Fruit fly (Drosophila melanogaster): Measurements from ENCODE around the gene Hsp23.
A peak's percentile ranks its signal among the peaks of the same experiment; 100 is the strongest.

Hsp23 gene

dm6 chr3L:9401354-9402156, 19.9 kb downstream of the Hsp23 start (continued):
- TF ChIP-seq CG10543 (GFP tag; optimal IDR thresholded peaks at IDR 0.05) (no peak), CG8478 (optimal IDR thresholded peaks at IDR 0.05) (no peak), Jarid2 (GFP tag; optimal IDR thresholded peaks at IDR 0.05) (no peak), CG18599 (GFP tag; optimal IDR thresholded peaks at IDR 0.05) (no peak), CG4328 (GFP tag; optimal IDR thresholded peaks at IDR 0.05) (no peak), sima (GFP tag; optimal IDR thresholded peaks at IDR 0.05) (no peak), HHEX (GFP tag; optimal IDR thresholded peaks at IDR 0.05) (no peak), Atf6 (GFP tag; IDR thresholded peaks at IDR 0.05) (0 out of 2 replicates have a peak, but pooled peaks have one; percentile 13), CG31224 (GFP tag; IDR thresholded peaks at IDR 0.05) (no peak), CG6689 (GFP tag; IDR thresholded peaks at IDR 0.05) (no peak), CG13775 (GFP tag; optimal IDR thresholded peaks at IDR 0.05) (no peak), cg (GFP tag; optimal IDR thresholded peaks at IDR 0.05) (peak; percentile 90), Side (GFP tag; optimal IDR thresholded peaks at IDR 0.05) (no peak), run (tag; optimal IDR thresholded peaks at IDR 0.05) (no peak), phol (tag; optimal IDR thresholded peaks at IDR 0.05) (no peak), CG11456 (GFP tag; IDR thresholded peaks at IDR 0.05) (no peak), CG11093 (GFP tag; IDR thresholded peaks at IDR 0.05) (no peak), Opbp (GFP tag; IDR thresholded peaks at IDR 0.05; ENCODE audit: partially characterized antibody) (no peak), Med (GFP tag) (peak; percentile 48), kah (GFP tag; optimal IDR thresholded peaks at IDR 0.05) (no peak), CG3838 (GFP tag; optimal IDR thresholded peaks at IDR 0.05) (no peak), nau (GFP tag; optimal IDR thresholded peaks at IDR 0.05) (no peak), az2 (GFP tag; optimal IDR thresholded peaks at IDR 0.05) (no peak), CG34224 (GFP tag; IDR thresholded peaks at IDR 0.05; ENCODE audit: partially characterized antibody) (peak; percentile 7; the same call in 1 of the 3 replicates), en (GFP tag; optimal IDR thresholded peaks at IDR 0.05) (no peak), Awh (GFP tag; IDR thresholded peaks at IDR 0.05) (no peak), D (optimal IDR thresholded peaks at IDR 0.05) (peak; percentile 6), D (GFP tag; optimal IDR thresholded peaks at IDR 0.05) (no peak), CG7786 (GFP tag; optimal IDR thresholded peaks at IDR 0.05) (no peak), C15 (GFP tag; IDR thresholded peaks at IDR 0.05) (no peak), pfk (GFP tag; optimal IDR thresholded peaks at IDR 0.05) (no peak), sr (GFP tag; IDR thresholded peaks at IDR 0.05) (peak; percentile 57; the same call in 1 of the 3 replicates), trem (tag; optimal IDR thresholded peaks at IDR 0.05) (no peak), CG7271 (tag; optimal IDR thresholded peaks at IDR 0.05) (no peak), CG2129 (GFP tag; IDR thresholded peaks at IDR 0.05; ENCODE audit: partially characterized antibody) (no peak), Poxn (GFP tag; IDR thresholded peaks at IDR 0.05) (no peak), exex (tag; optimal IDR thresholded peaks at IDR 0.05) (peak; percentile 26), CG16813 (GFP tag; IDR thresholded peaks at IDR 0.05; ENCODE audit: partially characterized antibody) (no peak), fd64A (GFP tag; optimal IDR thresholded peaks at IDR 0.05) (no peak), slp2 (GFP tag; optimal IDR thresholded peaks at IDR 0.05) (no peak), Bdp1 (GFP tag; optimal IDR thresholded peaks at IDR 0.05) (no peak), Dref (GFP tag; IDR thresholded peaks at IDR 0.05) (no peak), sc (optimal IDR thresholded peaks at IDR 0.05) (no peak), sc (GFP tag; optimal IDR thresholded peaks at IDR 0.05) (no peak), HLH4C (GFP tag; IDR thresholded peaks at IDR 0.05; ENCODE audit: partially characterized antibody) (no peak), Kr (GFP tag; optimal IDR thresholded peaks at IDR 0.05) (no peak), CG11085 (GFP tag; IDR thresholded peaks at IDR 0.05) (no peak), CG8089 (GFP tag; optimal IDR thresholded peaks at IDR 0.05) (no peak), gsb-n (tag; optimal IDR thresholded peaks at IDR 0.05) (no peak), knrl (GFP tag; IDR thresholded peaks at IDR 0.05; ENCODE audit: partially characterized antibody) (no peak)

All from whole organism, embryonic.